Fruit fly (Drosophila melanogaster) whole organism, prepupa: ENCODE measurements around the gene CG34432.

Source experiments
- CG11294 ChIP-seq: fragments of 200-800 bp; sonication (Bioruptor generic); IDR thresholded peaks from 2 replicates; pipeline ENCODE4 v1.3.6; 2022; ENCODE audit warnings: missing biosample characterization, missing genetic modification characterization
- CG15336 ChIP-seq: fragments of 200-800 bp; sonication (Bioruptor generic); IDR thresholded peaks from 2 replicates; pipeline ENCODE4 v1.3.6; 2022; ENCODE audit warnings: missing biosample characterization, missing genetic modification characterization
- CG32006 ChIP-seq: fragments of 200-800 bp; sonication (Bioruptor generic); optimal IDR thresholded peaks from 3 replicates; lab custom pipeline; 2017; ENCODE audit warnings: missing biosample characterization, mild to moderate bottlenecking, missing genetic modification characterization
- CG6854 ChIP-seq: fragments of 200-800 bp; sonication (Bioruptor generic); optimal IDR thresholded peaks from 2 replicates; lab custom pipeline; 2017; ENCODE audit warnings: missing biosample characterization, mild to moderate bottlenecking, missing genetic modification characterization
- Eip78C ChIP-seq: fragments of 200-800 bp; sonication (Bioruptor generic); peaks from one replicate; lab custom pipeline; 2016; ENCODE audit warnings: missing biosample characterization, missing genetic modification characterization
- Ets96B ChIP-seq: fragments of 200-800 bp; optimal IDR thresholded peaks from 2 replicates; lab custom pipeline; 2019; ENCODE audit warnings: missing biosample characterization, mild to moderate bottlenecking, missing genetic modification characterization, moderate library complexity
- Smox ChIP-seq: fragments of 200-800 bp; sonication (Bioruptor generic); optimal IDR thresholded peaks from 3 replicates; lab custom pipeline; 2016; ENCODE audit warnings: missing biosample characterization, missing genetic modification characterization
- Sox14 ChIP-seq: fragments of 200-800 bp; sonication (Bioruptor generic); optimal IDR thresholded peaks from 3 replicates; lab custom pipeline; 2016; ENCODE audit warnings: missing biosample characterization, missing genetic modification characterization

DNA sequence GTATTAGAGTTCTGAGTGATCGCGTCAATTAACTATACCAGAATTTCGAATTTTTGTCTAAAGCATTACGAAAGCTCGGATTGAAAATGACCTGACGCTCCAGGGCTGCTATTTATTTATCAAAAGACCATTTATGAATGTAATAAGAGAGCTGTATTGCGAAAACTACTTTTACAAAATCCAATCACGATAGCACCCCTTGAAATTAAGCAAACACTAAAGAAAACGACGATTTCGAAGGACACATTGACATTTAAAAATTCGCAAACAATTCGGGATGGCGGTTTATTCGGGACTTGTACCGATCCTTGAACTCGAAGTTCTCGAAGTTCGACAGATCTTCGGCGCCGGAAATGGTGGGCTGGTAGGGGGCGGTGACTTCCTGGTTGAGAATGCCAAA, 46.4 kb downstream of the CG34432 start, which contains the start of gene CG12069:
- TF ChIP-seq CG32006 (GFP tag; lab: Kevin White, UChicago) = no peak
- no peak for TF ChIP-seq CG6854 (GFP tag; lab: Kevin White, UChicago)
- TF ChIP-seq Ets96B (tag; lab: Kevin White, UChicago) = no peak
- no peak for TF ChIP-seq CG11294 (GFP tag; lab: Robert Waterston, UW)
- no peak for TF ChIP-seq CG15336 (GFP tag; lab: Robert Waterston, UW)
- TF ChIP-seq Sox14 = no peak
- no peak for TF ChIP-seq Smox
- TF ChIP-seq Eip78C (GFP tag; lab: Kevin White, UChicago) = no peak
